Fruit fly (Drosophila melanogaster): ENCODE measurements around the gene Toll-9.

Gene Toll-9

DNA sequence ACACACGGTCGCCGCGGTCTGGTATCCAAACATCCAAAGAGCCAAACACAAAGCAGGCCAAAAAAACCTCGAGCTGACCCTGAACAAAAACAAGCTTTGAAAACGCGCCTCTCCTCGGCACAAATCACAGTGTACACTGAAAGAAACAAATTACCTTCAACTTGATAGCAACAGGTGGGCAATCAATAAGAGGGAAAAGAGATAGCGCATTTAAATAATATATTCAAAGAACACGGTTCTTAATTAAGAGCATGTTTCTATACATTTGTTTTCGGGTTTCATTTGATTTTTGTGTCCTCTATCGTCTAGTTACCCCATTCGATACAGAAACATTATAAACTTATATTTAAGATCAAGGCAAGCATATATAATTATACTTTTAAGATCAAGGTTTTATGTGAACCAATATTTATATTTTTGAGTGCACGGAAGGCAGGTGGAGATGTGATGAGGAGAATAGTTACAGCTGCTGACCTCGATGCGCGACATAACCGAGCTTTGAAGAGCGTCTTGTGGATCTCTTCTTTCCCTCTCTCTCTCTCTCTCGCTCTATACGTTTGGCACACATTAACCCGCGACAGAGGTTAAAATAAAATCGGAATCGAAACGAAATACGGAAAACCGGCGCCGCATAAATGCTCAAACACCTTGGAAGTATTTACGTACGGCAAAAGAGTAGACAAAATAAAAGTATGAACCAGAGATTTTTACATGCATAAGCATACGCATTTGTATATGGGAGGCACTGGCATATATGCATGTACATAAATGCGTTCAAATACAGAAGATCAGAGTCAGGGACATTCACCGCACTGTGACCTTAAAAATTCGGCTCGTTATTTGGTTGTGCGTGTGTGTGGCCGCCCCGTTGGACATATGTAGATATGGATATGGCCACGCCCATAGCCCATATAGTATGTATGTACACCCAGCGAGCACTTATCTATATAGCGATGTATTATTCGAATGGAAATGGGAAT lies 32.0 kb upstream of the Toll-9 start (continued):
- peak; percentile 51; the same call in 1 of the 3 replicates for TF ChIP-seq gce (GFP tag; IDR thresholded peaks at IDR 0.05)
- peak; percentile 90 for TF ChIP-seq CG12391 (tag; optimal IDR thresholded peaks at IDR 0.05)
- TF ChIP-seq Atf-2 (GFP tag; optimal IDR thresholded peaks at IDR 0.05): peak; percentile 63
- TF ChIP-seq Nf-YA (GFP tag; IDR thresholded peaks at IDR 0.05): 0 out of 2 replicates have a peak, but pooled peaks have one; percentile 39
- TF ChIP-seq kah (GFP tag; optimal IDR thresholded peaks at IDR 0.05): peak; percentile 93
- peak; percentile 82 for TF ChIP-seq odd (GFP tag; optimal IDR thresholded peaks at IDR 0.05)
- TF ChIP-seq NC2β (GFP tag; optimal IDR thresholded peaks at IDR 0.05): peak; percentile 50
- peak; percentile 74 for TF ChIP-seq CG12744 (GFP tag; optimal IDR thresholded peaks at IDR 0.05)
- TF ChIP-seq YL-1 (GFP tag; optimal IDR thresholded peaks at IDR 0.05): peak; percentile 31
- peak; percentile 91 for TF ChIP-seq grau (tag; optimal IDR thresholded peaks at IDR 0.05)
- peak; percentile 65 for TF ChIP-seq pum (GFP tag; optimal IDR thresholded peaks at IDR 0.05)
- TF ChIP-seq croc (GFP tag; conservative IDR thresholded peaks at IDR 0.05): peak; percentile 36; the same call in 2 of the 3 replicates
- peak in 1 of 3 experiments; percentile 81 for TF ChIP-seq lola (GFP tag; optimal IDR thresholded peaks at IDR 0.05)
- TF ChIP-seq Dll (GFP tag; IDR thresholded peaks at IDR 0.05; ENCODE audit: partially characterized antibody): no peak
- peak; percentile 80 for TF ChIP-seq mirr (GFP tag; optimal IDR thresholded peaks at IDR 0.05)
- peak; percentile 76 for TF ChIP-seq sqz (GFP tag; optimal IDR thresholded peaks at IDR 0.05)
- TF ChIP-seq CG16815 (GFP tag; optimal IDR thresholded peaks at IDR 0.05): peak; percentile 60
- TF ChIP-seq CG14014 (GFP tag; IDR thresholded peaks at IDR 0.05): peak; percentile 70
- peak; percentile 92 for TF ChIP-seq Sox100B (GFP tag; optimal IDR thresholded peaks at IDR 0.05)
- peak; percentile 72 for TF ChIP-seq HLH3B (GFP tag; IDR thresholded peaks at IDR 0.05)
- peak; percentile 70 for TF ChIP-seq CG5245 (GFP tag; optimal IDR thresholded peaks at IDR 0.05)
- no peak for TF ChIP-seq hbn (GFP tag; IDR thresholded peaks at IDR 0.05; ENCODE audit: partially characterized antibody)
- no peak for TF ChIP-seq chm (GFP tag; IDR thresholded peaks at IDR 0.05)
- TF ChIP-seq CG8924 (tag; optimal IDR thresholded peaks at IDR 0.05): peak; percentile 92
- peak; percentile 56 for TF ChIP-seq CG12769 (tag; optimal IDR thresholded peaks at IDR 0.05)
- peak; percentile 93 for TF ChIP-seq Med (GFP tag)
- peak in 1 of 2 experiments; percentile 50 for TF ChIP-seq crp (GFP tag; optimal IDR thresholded peaks at IDR 0.05)
- peak; percentile 92 for TF ChIP-seq CG7556 (GFP tag; optimal IDR thresholded peaks at IDR 0.05)
- TF ChIP-seq CG31224 (GFP tag; IDR thresholded peaks at IDR 0.05): peak; percentile 60
- TF ChIP-seq MTF-1 (GFP tag; optimal IDR thresholded peaks at IDR 0.05; ENCODE audit: borderline replicate concordance): no peak
- TF ChIP-seq Dad (GFP tag; optimal IDR thresholded peaks at IDR 0.05): peak; percentile 61
- TF ChIP-seq CG30020 (tag; optimal IDR thresholded peaks at IDR 0.05): peak; percentile 66
- TF ChIP-seq CG33557 (GFP tag; optimal IDR thresholded peaks at IDR 0.05): peak; percentile 67
- no peak for TF ChIP-seq sna (GFP tag; IDR thresholded peaks at IDR 0.05; ENCODE audit: partially characterized antibody)
- TF ChIP-seq maf-S (GFP tag; optimal IDR thresholded peaks at IDR 0.05): peak; percentile 66
- peak; percentile 32 for TF ChIP-seq CG4617 (GFP tag; optimal IDR thresholded peaks at IDR 0.05; ENCODE audit: borderline replicate concordance)
- TF ChIP-seq Hr51 (GFP tag; optimal IDR thresholded peaks at IDR 0.05): peak; percentile 55 to 92
- peak; percentile 80 for TF ChIP-seq CG2875 (GFP tag; optimal IDR thresholded peaks at IDR 0.05)
- peak; percentile 47 for TF ChIP-seq CG6654 (GFP tag; optimal IDR thresholded peaks at IDR 0.05)
- TF ChIP-seq row (GFP tag; IDR thresholded peaks at IDR 0.05): peak; percentile 82
- no peak for TF ChIP-seq CG8478 (optimal IDR thresholded peaks at IDR 0.05)
- TF ChIP-seq fru (optimal IDR thresholded peaks at IDR 0.05): no peak
- peak; percentile 42 for TF ChIP-seq Mes4 (GFP tag; optimal IDR thresholded peaks at IDR 0.05)
- TF ChIP-seq inv (GFP tag; IDR thresholded peaks at IDR 0.05; ENCODE audit: partially characterized antibody): no peak
- peak; percentile 44 for TF ChIP-seq CG6254 (GFP tag; optimal IDR thresholded peaks at IDR 0.05)
- peak; percentile 84 for TF ChIP-seq CG8388 (GFP tag; optimal IDR thresholded peaks at IDR 0.05)
- TF ChIP-seq ara (GFP tag; IDR thresholded peaks at IDR 0.05): no peak

Measured in whole organism, embryonic.